In the genomic region with DNA sequence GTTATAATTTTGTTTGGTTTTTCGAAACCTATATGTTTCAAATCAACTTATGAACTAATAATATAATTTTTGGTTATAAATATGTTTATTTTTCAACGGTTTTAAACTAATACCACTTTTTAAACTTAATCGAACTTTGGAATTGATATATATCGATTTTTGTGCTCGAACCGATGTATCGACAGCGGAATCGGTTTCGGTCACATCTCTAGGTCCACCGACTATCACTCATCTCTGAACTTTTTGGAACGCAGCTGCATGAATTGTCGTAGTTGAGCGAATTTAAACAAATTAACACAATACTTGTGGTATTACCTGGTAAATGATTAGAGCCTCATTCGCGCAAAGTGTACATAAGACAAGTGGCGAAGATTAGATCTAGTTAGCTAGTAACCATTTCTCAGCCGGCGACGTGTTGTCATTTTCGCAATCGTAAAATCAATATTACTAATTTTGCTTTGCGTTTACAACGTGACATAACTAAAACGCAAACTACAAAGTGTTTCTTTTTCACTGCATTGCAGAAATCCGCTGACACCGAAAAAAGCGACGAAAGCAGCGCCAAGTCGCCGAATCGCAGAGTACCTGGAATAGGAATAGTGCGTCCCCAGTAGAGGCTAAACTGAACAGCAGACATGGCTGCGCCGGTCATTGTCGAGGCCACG, we compare ENCODE assay signal across 1 fruit fly cellular context.
A peak's percentile ranks its signal among the peaks of the same experiment; 100 is the strongest.
TF ChIP-seq lines count a peak whose summit lies in the region.

A gene (plus strand): TSS at position 219 of the 665 bp plus-strand sequence.

TF ChIP-seq in whole organism, embryonic, 481 proteins besides CTCF, POLR2A, EP300 and RAD21 (continued from another document and continues in another):
- TF ChIP-seq gt (GFP tag; IDR thresholded peaks at IDR 0.05; lab: Robert Waterston, UW): no peak
- TF ChIP-seq sens (GFP tag; lab: Kevin White, UChicago): peak; percentile 50
- TF ChIP-seq rib (GFP tag; IDR thresholded peaks at IDR 0.05; lab: Robert Waterston, UW): no peak
- TF ChIP-seq Med (GFP tag; lab: Kevin White, UChicago): peak; percentile 88
- no peak for TF ChIP-seq CG6272 (GFP tag; IDR thresholded peaks at IDR 0.05; lab: Robert Waterston, UW)
- TF ChIP-seq CG10431 (GFP tag; optimal IDR thresholded peaks at IDR 0.05; lab: Kevin White, UChicago): no peak
- TF ChIP-seq HLH4C (GFP tag; IDR thresholded peaks at IDR 0.05; lab: Robert Waterston, UW; ENCODE audit: partially characterized antibody): peak; percentile 96
- TF ChIP-seq lilli (GFP tag; optimal IDR thresholded peaks at IDR 0.05; lab: Kevin White, UChicago): peak; percentile 35
- peak; percentile 19 for TF ChIP-seq trem (tag; optimal IDR thresholded peaks at IDR 0.05; lab: Kevin White, UChicago)
- peak; percentile 97 for TF ChIP-seq CG34224 (GFP tag; IDR thresholded peaks at IDR 0.05; lab: Robert Waterston, UW; ENCODE audit: partially characterized antibody)
- TF ChIP-seq Ets65A (GFP tag; lab: Kevin White, UChicago): peak; percentile 16
- no peak for TF ChIP-seq ci (GFP tag; IDR thresholded peaks at IDR 0.05; lab: Robert Waterston, UW)
- TF ChIP-seq pzg (GFP tag; optimal IDR thresholded peaks at IDR 0.05; lab: Kevin White, UChicago): peak; percentile 81
- peak; percentile 95 for TF ChIP-seq Dref (GFP tag; IDR thresholded peaks at IDR 0.05; lab: Robert Waterston, UW)
- no peak for TF ChIP-seq Mes4 (GFP tag; optimal IDR thresholded peaks at IDR 0.05; lab: Kevin White, UChicago)
- TF ChIP-seq Fer1 (GFP tag; optimal IDR thresholded peaks at IDR 0.05; lab: Kevin White, UChicago): peak; percentile 1
- TF ChIP-seq CG31224 (GFP tag; IDR thresholded peaks at IDR 0.05; lab: Robert Waterston, UW): no peak
- TF ChIP-seq nerfin-1 (tag; optimal IDR thresholded peaks at IDR 0.05; lab: Kevin White, UChicago): no peak
- no peak for TF ChIP-seq dati (GFP tag; IDR thresholded peaks at IDR 0.05; lab: Robert Waterston, UW)
- no peak for TF ChIP-seq pnt (GFP tag; optimal IDR thresholded peaks at IDR 0.05; lab: Kevin White, UChicago)
- no peak for TF ChIP-seq CG15011 (GFP tag; optimal IDR thresholded peaks at IDR 0.05; lab: Kevin White, UChicago)
- peak; percentile 98 for TF ChIP-seq amos (GFP tag; IDR thresholded peaks at IDR 0.05; lab: Robert Waterston, UW; ENCODE audit: partially characterized antibody)
- peak; percentile 97 for TF ChIP-seq bbx (GFP tag; IDR thresholded peaks at IDR 0.05; lab: Robert Waterston, UW; ENCODE audit: partially characterized antibody)
- TF ChIP-seq CG9932 (GFP tag; IDR thresholded peaks at IDR 0.05; lab: Robert Waterston, UW): peak; percentile 58; the same call in 1 of the 2 replicates
- TF ChIP-seq tna (GFP tag; IDR thresholded peaks at IDR 0.05; lab: Robert Waterston, UW; ENCODE audit: partially characterized antibody): peak; percentile 95
- no peak for TF ChIP-seq wek (GFP tag; optimal IDR thresholded peaks at IDR 0.05; lab: Kevin White, UChicago)
- peak; percentile 43 for TF ChIP-seq CG1603 (tag; optimal IDR thresholded peaks at IDR 0.05; lab: Kevin White, UChicago)
- peak; percentile 28 for TF ChIP-seq Ets97D (GFP tag; optimal IDR thresholded peaks at IDR 0.05; lab: Kevin White, UChicago)
- no peak for TF ChIP-seq ttk (GFP tag; IDR thresholded peaks at IDR 0.05; lab: Robert Waterston, UW)
- TF ChIP-seq kni (GFP tag; optimal IDR thresholded peaks at IDR 0.05; lab: Kevin White, UChicago): no peak
- TF ChIP-seq YL-1 (GFP tag; optimal IDR thresholded peaks at IDR 0.05; lab: Kevin White, UChicago): peak; percentile 27
- TF ChIP-seq CG7839 (tag; optimal IDR thresholded peaks at IDR 0.05; lab: Kevin White, UChicago): no peak
- TF ChIP-seq CG16813 (GFP tag; IDR thresholded peaks at IDR 0.05; lab: Robert Waterston, UW; ENCODE audit: partially characterized antibody): peak; percentile 92
- no peak for TF ChIP-seq CG6654 (GFP tag; optimal IDR thresholded peaks at IDR 0.05; lab: Kevin White, UChicago)
- TF ChIP-seq Dbx (GFP tag; IDR thresholded peaks at IDR 0.05; lab: Robert Waterston, UW): peak; percentile 30; the same call in 1 of the 3 replicates
- no peak for TF ChIP-seq ac (GFP tag; optimal IDR thresholded peaks at IDR 0.05; lab: Kevin White, UChicago)
- TF ChIP-seq CG12219 (GFP tag; optimal IDR thresholded peaks at IDR 0.05; lab: Kevin White, UChicago): no peak
- TF ChIP-seq CG10654 (GFP tag; optimal IDR thresholded peaks at IDR 0.05; lab: Kevin White, UChicago): no peak
- TF ChIP-seq vnd (GFP tag; IDR thresholded peaks at IDR 0.05; lab: Robert Waterston, UW; ENCODE audit: partially characterized antibody): peak; percentile 95
- no peak for TF ChIP-seq CG14667 (GFP tag; IDR thresholded peaks at IDR 0.05; lab: Robert Waterston, UW)
- TF ChIP-seq onecut (GFP tag; IDR thresholded peaks at IDR 0.05; lab: Robert Waterston, UW): peak; percentile 83
- no peak for TF ChIP-seq Sry-β (GFP tag; optimal IDR thresholded peaks at IDR 0.05; lab: Kevin White, UChicago)
- no peak for TF ChIP-seq zfh2 (GFP tag; optimal IDR thresholded peaks at IDR 0.05; lab: Kevin White, UChicago)
- TF ChIP-seq ase (GFP tag; IDR thresholded peaks at IDR 0.05; lab: Robert Waterston, UW): no peak
- no peak for TF ChIP-seq ham (GFP tag; IDR thresholded peaks at IDR 0.05; lab: Robert Waterston, UW)
- no peak for TF ChIP-seq CG14014 (GFP tag; IDR thresholded peaks at IDR 0.05; lab: Robert Waterston, UW)
- no peak for TF ChIP-seq org-1 (GFP tag; optimal IDR thresholded peaks at IDR 0.05; lab: Kevin White, UChicago)
- no peak for TF ChIP-seq tin (GFP tag; optimal IDR thresholded peaks at IDR 0.05; lab: Kevin White, UChicago)
- TF ChIP-seq Poxn (GFP tag; IDR thresholded peaks at IDR 0.05; lab: Robert Waterston, UW): no peak
- TF ChIP-seq unc-4 (GFP tag; IDR thresholded peaks at IDR 0.05; lab: Robert Waterston, UW; ENCODE audit: partially characterized antibody): peak; percentile 94
- TF ChIP-seq CG6791 (GFP tag; IDR thresholded peaks at IDR 0.05; lab: Robert Waterston, UW; ENCODE audit: partially characterized antibody): peak; percentile 98
- peak; percentile 52 for TF ChIP-seq sob (GFP tag; IDR thresholded peaks at IDR 0.05; lab: Robert Waterston, UW)
- peak; percentile 4 for TF ChIP-seq CG3995 (GFP tag; optimal IDR thresholded peaks at IDR 0.05; lab: Kevin White, UChicago)
- peak; percentile 95 for TF ChIP-seq Scr (GFP tag; IDR thresholded peaks at IDR 0.05; lab: Robert Waterston, UW; ENCODE audit: partially characterized antibody)
- TF ChIP-seq CG14860 (GFP tag; IDR thresholded peaks at IDR 0.05; lab: Robert Waterston, UW; ENCODE audit: partially characterized antibody): peak; percentile 96
- TF ChIP-seq CG10267 (tag; optimal IDR thresholded peaks at IDR 0.05; lab: Kevin White, UChicago): peak; percentile 44
- no peak for TF ChIP-seq pita (GFP tag; optimal IDR thresholded peaks at IDR 0.05; lab: Kevin White, UChicago)
- TF ChIP-seq trh (GFP tag; optimal IDR thresholded peaks at IDR 0.05; lab: Kevin White, UChicago): no peak
- TF ChIP-seq Doc3 (GFP tag; IDR thresholded peaks at IDR 0.05; lab: Robert Waterston, UW; ENCODE audit: partially characterized antibody): peak; percentile 93
- TF ChIP-seq CG1233 (GFP tag; optimal IDR thresholded peaks at IDR 0.05; lab: Kevin White, UChicago): no peak
- peak; percentile 83 for TF ChIP-seq CG2129 (GFP tag; IDR thresholded peaks at IDR 0.05; lab: Robert Waterston, UW; ENCODE audit: partially characterized antibody)
- peak; percentile 41 for TF ChIP-seq CG2712 (tag; optimal IDR thresholded peaks at IDR 0.05; lab: Kevin White, UChicago)
- TF ChIP-seq row (GFP tag; IDR thresholded peaks at IDR 0.05; lab: Robert Waterston, UW): peak; percentile 60
- no peak for TF ChIP-seq HLH3B (GFP tag; IDR thresholded peaks at IDR 0.05; lab: Robert Waterston, UW)
- peak; percentile 18 for TF ChIP-seq sug (tag; optimal IDR thresholded peaks at IDR 0.05; lab: Kevin White, UChicago)
- peak; percentile 93 for TF ChIP-seq zen2 (GFP tag; IDR thresholded peaks at IDR 0.05; lab: Robert Waterston, UW; ENCODE audit: partially characterized antibody)
- peak; percentile 94 for TF ChIP-seq Dll (GFP tag; IDR thresholded peaks at IDR 0.05; lab: Robert Waterston, UW; ENCODE audit: partially characterized antibody)
- TF ChIP-seq stwl (tag; optimal IDR thresholded peaks at IDR 0.05; lab: Kevin White, UChicago): peak; percentile 88
- TF ChIP-seq Pdp1 (GFP tag; optimal IDR thresholded peaks at IDR 0.05; lab: Kevin White, UChicago): peak in 1 of 2 experiments; percentile 65
- no peak for TF ChIP-seq pan (optimal IDR thresholded peaks at IDR 0.05; lab: Kevin White, UChicago)
- no peak for TF ChIP-seq pan (GFP tag; optimal IDR thresholded peaks at IDR 0.05 in 1 of 2, IDR thresholded peaks at IDR 0.05 in 1 of 2)
- TF ChIP-seq CG7928 (GFP tag; optimal IDR thresholded peaks at IDR 0.05; lab: Kevin White, UChicago): no peak
- no peak for TF ChIP-seq Mrtf (GFP tag; IDR thresholded peaks at IDR 0.05; lab: Robert Waterston, UW)
- peak; percentile 35; the same call in 1 of the 4 replicates for TF ChIP-seq Gug (GFP tag; IDR thresholded peaks at IDR 0.05; lab: Robert Waterston, UW)
- no peak for TF ChIP-seq CG12236 (GFP tag; optimal IDR thresholded peaks at IDR 0.05; lab: Kevin White, UChicago)
- peak; percentile 95 for TF ChIP-seq ato (GFP tag; IDR thresholded peaks at IDR 0.05; lab: Robert Waterston, UW; ENCODE audit: partially characterized antibody)
- TF ChIP-seq maf-S (GFP tag; optimal IDR thresholded peaks at IDR 0.05; lab: Kevin White, UChicago): no peak
- TF ChIP-seq jumu (GFP tag; optimal IDR thresholded peaks at IDR 0.05; lab: Kevin White, UChicago): no peak
- peak; percentile 21 for TF ChIP-seq phol (tag; optimal IDR thresholded peaks at IDR 0.05; lab: Kevin White, UChicago)
- TF ChIP-seq cato (GFP tag; optimal IDR thresholded peaks at IDR 0.05; lab: Kevin White, UChicago; ENCODE audit: borderline replicate concordance): no peak
- TF ChIP-seq hbn (GFP tag; IDR thresholded peaks at IDR 0.05; lab: Robert Waterston, UW; ENCODE audit: partially characterized antibody): peak; percentile 86
- no peak for TF ChIP-seq H2.0 (GFP tag; IDR thresholded peaks at IDR 0.05; lab: Robert Waterston, UW)
- no peak for TF ChIP-seq Chrac-16 (GFP tag; optimal IDR thresholded peaks at IDR 0.05; lab: Kevin White, UChicago)
- no peak for TF ChIP-seq CG8290 (GFP tag; optimal IDR thresholded peaks at IDR 0.05; lab: Kevin White, UChicago)
- peak in 1 of 2 experiments; percentile 43 for TF ChIP-seq CG8290 (tag; optimal IDR thresholded peaks at IDR 0.05; lab: Kevin White, UChicago)
- TF ChIP-seq hb (GFP tag; IDR thresholded peaks at IDR 0.05; lab: Robert Waterston, UW; ENCODE audit: partially characterized antibody): peak; percentile 93
- peak; percentile 90 for TF ChIP-seq Myb (GFP tag; optimal IDR thresholded peaks at IDR 0.05; lab: Kevin White, UChicago)
- TF ChIP-seq nerfin-2 (GFP tag; IDR thresholded peaks at IDR 0.05; lab: Robert Waterston, UW; ENCODE audit: partially characterized antibody): peak; percentile 82
- no peak for TF ChIP-seq CG2202 (tag; optimal IDR thresholded peaks at IDR 0.05; lab: Kevin White, UChicago)
- TF ChIP-seq B-H2 (GFP tag; optimal IDR thresholded peaks at IDR 0.05; lab: Kevin White, UChicago): no peak
- TF ChIP-seq CG8388 (GFP tag; optimal IDR thresholded peaks at IDR 0.05; lab: Kevin White, UChicago): no peak
- no peak for TF ChIP-seq CG12391 (tag; optimal IDR thresholded peaks at IDR 0.05; lab: Kevin White, UChicago)
- peak; percentile 91 for TF ChIP-seq BEAF-32 (GFP tag; optimal IDR thresholded peaks at IDR 0.05; lab: Kevin White, UChicago)
- TF ChIP-seq br (optimal IDR thresholded peaks at IDR 0.05; lab: Kevin White, UChicago): no peak
- TF ChIP-seq slou (GFP tag; optimal IDR thresholded peaks at IDR 0.05; lab: Kevin White, UChicago): no peak
- TF ChIP-seq CG9797 (GFP tag; optimal IDR thresholded peaks at IDR 0.05; lab: Kevin White, UChicago): peak; percentile 19
- no peak for TF ChIP-seq tgo (GFP tag; IDR thresholded peaks at IDR 0.05; lab: Robert Waterston, UW)
- TF ChIP-seq Bgb (GFP tag; IDR thresholded peaks at IDR 0.05; lab: Robert Waterston, UW; ENCODE audit: partially characterized antibody): peak; percentile 98
- TF ChIP-seq fd96Cb (tag; optimal IDR thresholded peaks at IDR 0.05; lab: Kevin White, UChicago): no peak
- peak; percentile 5 for TF ChIP-seq CG30020 (tag; optimal IDR thresholded peaks at IDR 0.05; lab: Kevin White, UChicago)
- TF ChIP-seq vvl (GFP tag; IDR thresholded peaks at IDR 0.05; lab: Robert Waterston, UW): no peak
- peak; percentile 85 for TF ChIP-seq MBD-R2 (GFP tag; IDR thresholded peaks at IDR 0.05; lab: Robert Waterston, UW)
- peak; percentile 76 for TF ChIP-seq MESR4 (GFP tag; optimal IDR thresholded peaks at IDR 0.05; lab: Kevin White, UChicago)
- no peak for TF ChIP-seq CG18599 (GFP tag; optimal IDR thresholded peaks at IDR 0.05; lab: Kevin White, UChicago)
- peak; percentile 93 for TF ChIP-seq inv (GFP tag; IDR thresholded peaks at IDR 0.05; lab: Robert Waterston, UW; ENCODE audit: partially characterized antibody)
- TF ChIP-seq nom (GFP tag; optimal IDR thresholded peaks at IDR 0.05; lab: Kevin White, UChicago): peak; percentile 68
- peak; percentile 96 for TF ChIP-seq CG7963 (GFP tag; IDR thresholded peaks at IDR 0.05; lab: Robert Waterston, UW; ENCODE audit: partially characterized antibody)
- TF ChIP-seq CG3407 (GFP tag; optimal IDR thresholded peaks at IDR 0.05; lab: Kevin White, UChicago): no peak
- peak; percentile 97; the same call in 1 of the 2 replicates for TF ChIP-seq CG42726 (GFP tag; IDR thresholded peaks at IDR 0.05; lab: Robert Waterston, UW; ENCODE audit: partially characterized antibody)
- no peak for TF ChIP-seq Sin3A (optimal IDR thresholded peaks at IDR 0.05; lab: Kevin White, UChicago)
- TF ChIP-seq chinmo (GFP tag; IDR thresholded peaks at IDR 0.05; lab: Robert Waterston, UW; ENCODE audit: partially characterized antibody): peak; percentile 87; the same call in 2 of the 4 replicates
- TF ChIP-seq nmo (GFP tag; optimal IDR thresholded peaks at IDR 0.05; lab: Kevin White, UChicago): peak; percentile 18
- TF ChIP-seq Opbp (GFP tag; IDR thresholded peaks at IDR 0.05; lab: Robert Waterston, UW; ENCODE audit: partially characterized antibody): peak; percentile 97
- no peak for TF ChIP-seq gcm (GFP tag; optimal IDR thresholded peaks at IDR 0.05; lab: Kevin White, UChicago)
- peak; percentile 43 for TF ChIP-seq CG34376 (GFP tag; optimal IDR thresholded peaks at IDR 0.05; lab: Kevin White, UChicago)
- TF ChIP-seq Dp (GFP tag; optimal IDR thresholded peaks at IDR 0.05; lab: Kevin White, UChicago): peak; percentile 69
- TF ChIP-seq Dad (GFP tag; optimal IDR thresholded peaks at IDR 0.05; lab: Kevin White, UChicago): no peak
- TF ChIP-seq kay (GFP tag; optimal IDR thresholded peaks at IDR 0.05; lab: Kevin White, UChicago): no peak
- TF ChIP-seq CG13287 (GFP tag; IDR thresholded peaks at IDR 0.05; lab: Robert Waterston, UW; ENCODE audit: partially characterized antibody): peak; percentile 97
- TF ChIP-seq CG4360 (GFP tag; IDR thresholded peaks at IDR 0.05; lab: Robert Waterston, UW): no peak
- TF ChIP-seq Hr78 (GFP tag; optimal IDR thresholded peaks at IDR 0.05; lab: Kevin White, UChicago): no peak
